Worm (Caenorhabditis elegans): Measurements from ENCODE around the gene bckd-1A.

The bckd-1A gene

ce11 chrIII:12966895-12967294 lies 5.4 kb downstream of the bckd-1A start, which contains the start of gene ttm-1:
Gene ttm-1, minus strand, starts transcription at chrIII:12966995.
- no peak for TF ChIP-seq ces-1 (GFP tag; optimal IDR thresholded peaks at IDR 0.05)
- no peak for TF ChIP-seq xbp-1 (tag; optimal IDR thresholded peaks at IDR 0.05)
- TF ChIP-seq fkh-8 (tag; optimal IDR thresholded peaks at IDR 0.05), result no peak
- no peak for TF ChIP-seq hlh-4 (tag; optimal IDR thresholded peaks at IDR 0.05)
- TF ChIP-seq skn-1 (tag; optimal IDR thresholded peaks at IDR 0.05), result no peak
- TF ChIP-seq nhr-12 (tag; optimal IDR thresholded peaks at IDR 0.05), result no peak

- TF ChIP-seq fkh-4 (tag; optimal IDR thresholded peaks at IDR 0.05; ENCODE audit: borderline replicate concordance) (no peak), nhr-85 (tag) (no peak), nhr-11 (tag; optimal IDR thresholded peaks at IDR 0.05) (no peak), elt-2 (tag; optimal IDR thresholded peaks at IDR 0.05) (peak; percentile 53), zip-4 (GFP tag; optimal IDR thresholded peaks at IDR 0.05) (no peak), ceh-88 (GFP tag; IDR thresholded peaks at IDR 0.05) (no peak), ztf-11 (tag; optimal IDR thresholded peaks at IDR 0.05) (no peak), ceh-90 (tag; optimal IDR thresholded peaks at IDR 0.05) (no peak)
These were observed 11.6 kb downstream of the bckd-1A start for ce11 chrIII:12960705-12961104.

- no peak for TF ChIP-seq zip-4 (GFP tag; optimal IDR thresholded peaks at IDR 0.05)
- no peak for TF ChIP-seq fkh-10 (GFP tag; optimal IDR thresholded peaks at IDR 0.05)
- peak; percentile 9 for TF ChIP-seq nhr-90 (tag; optimal IDR thresholded peaks at IDR 0.05; ENCODE audit: poor library complexity)
- no peak for TF ChIP-seq efl-1 (optimal IDR thresholded peaks at IDR 0.05)
- peak in 1 of 2 experiments; percentile 77 for TF ChIP-seq efl-1 (GFP tag; optimal IDR thresholded peaks at IDR 0.05 in 1 of 2)
- peak; percentile 18 for TF ChIP-seq nhr-85 (tag)
- TF ChIP-seq lin-35 (GFP tag; optimal IDR thresholded peaks at IDR 0.05), result peak in 1 of 2 experiments; percentile 0
- no peak for TF ChIP-seq ztf-11 (tag; optimal IDR thresholded peaks at IDR 0.05)
- peak; percentile 21 for TF ChIP-seq blmp-1 (tag; optimal IDR thresholded peaks at IDR 0.05)
- TF ChIP-seq pag-3 (tag; optimal IDR thresholded peaks at IDR 0.05; ENCODE audit: borderline replicate concordance, insufficient read depth), result no peak
- TF ChIP-seq sptf-1 (tag; optimal IDR thresholded peaks at IDR 0.05), result no peak
- no peak for TF ChIP-seq nhr-28 (tag; optimal IDR thresholded peaks at IDR 0.05)
- no peak for TF ChIP-seq jun-1 (tag; optimal IDR thresholded peaks at IDR 0.05)
- TF ChIP-seq vab-15 (tag; optimal IDR thresholded peaks at IDR 0.05), result no peak
- TF ChIP-seq nhr-84 (tag; optimal IDR thresholded peaks at IDR 0.05), result no peak
- no peak for TF ChIP-seq pax-3 (tag; optimal IDR thresholded peaks at IDR 0.05)
- TF ChIP-seq F16B12.6 (tag; optimal IDR thresholded peaks at IDR 0.05), result no peak
- no peak for TF ChIP-seq lin-39 (tag; optimal IDR thresholded peaks at IDR 0.05)
- no peak for TF ChIP-seq C16A3.4 (tag; optimal IDR thresholded peaks at IDR 0.05)
- TF ChIP-seq C34B4.2 (tag; optimal IDR thresholded peaks at IDR 0.05), result no peak
- TF ChIP-seq zag-1 (tag; optimal IDR thresholded peaks at IDR 0.05), result no peak
- TF ChIP-seq dpl-1 (GFP tag; optimal IDR thresholded peaks at IDR 0.05), result no peak
- no peak for TF ChIP-seq fos-1 (tag; optimal IDR thresholded peaks at IDR 0.05)
- TF ChIP-seq isw-1 (GFP tag; IDR thresholded peaks at IDR 0.05), result no peak
- no peak for TF ChIP-seq nhr-20 (tag; optimal IDR thresholded peaks at IDR 0.05)
- TF ChIP-seq unc-130 (tag; optimal IDR thresholded peaks at IDR 0.05), result no peak
- peak; percentile 63 for TF ChIP-seq elt-2 (tag; optimal IDR thresholded peaks at IDR 0.05)
- TF ChIP-seq nhr-12 (tag; optimal IDR thresholded peaks at IDR 0.05), result no peak
- no peak for TF ChIP-seq nhr-11 (tag; optimal IDR thresholded peaks at IDR 0.05)
- no peak for TF ChIP-seq snpc-4 (tag; optimal IDR thresholded peaks at IDR 0.05)
- TF ChIP-seq ceh-82 (tag; optimal IDR thresholded peaks at IDR 0.05), result no peak
- TF ChIP-seq snu-23 (GFP tag; optimal IDR thresholded peaks at IDR 0.05), result no peak
- no peak for TF ChIP-seq C04F5.9 (tag; optimal IDR thresholded peaks at IDR 0.05)
- TF ChIP-seq ceh-8 (GFP tag; optimal IDR thresholded peaks at IDR 0.05), result no peak
- TF ChIP-seq nhr-237 (tag; optimal IDR thresholded peaks at IDR 0.05), result no peak
- TF ChIP-seq grh-1 (GFP tag; IDR thresholded peaks at IDR 0.05), result no peak
- TF ChIP-seq lir-3 (tag; optimal IDR thresholded peaks at IDR 0.05; ENCODE audit: poor library complexity), result no peak
- no peak for TF ChIP-seq tlp-1 (tag; optimal IDR thresholded peaks at IDR 0.05)
- TF ChIP-seq mdl-1 (tag; optimal IDR thresholded peaks at IDR 0.05), result no peak
- no peak for TF ChIP-seq lin-15B (tag; optimal IDR thresholded peaks at IDR 0.05)
- TF ChIP-seq elt-3 (tag; optimal IDR thresholded peaks at IDR 0.05), result peak in 1 of 6 experiments; percentile 2
These were observed 13.0 kb downstream of the bckd-1A start for ce11 chrIII:12959286-12959685.

Measured in whole organism, L1 larva.